Fruit fly (Drosophila melanogaster) whole organism, embryonic: Measurements from ENCODE around the gene cno.

Experiments used
- ATbp ChIP-seq: fragments of 200-800 bp; sonication (Bioruptor generic); optimal IDR thresholded peaks from 2 replicates; lab custom pipeline; 2017; ENCODE audit warnings: missing biosample characterization, mild to moderate bottlenecking, missing genetic modification characterization, missing genetic modification reagents
- Aef1 ChIP-seq: fragments of 200-800 bp; sonication (Bioruptor generic); IDR thresholded peaks from 3 replicates; pipeline ENCODE4 v1.3.6; 2022; ENCODE audit warnings: missing biosample characterization, missing genetic modification characterization
- Atf3 ChIP-seq: fragments of 200-800 bp; sonication (Bioruptor generic); optimal IDR thresholded peaks from 3 replicates; lab custom pipeline; 2016; ENCODE audit warnings: missing biosample characterization, missing genetic modification characterization
- Bteb2 ChIP-seq: fragments of 200-800 bp; sonication (Bioruptor generic); optimal IDR thresholded peaks from 2 replicates; lab custom pipeline; 2016; ENCODE audit warnings: missing biosample characterization, missing genetic modification characterization
- CG10267 ChIP-seq: fragments of 200-800 bp; sonication (Bioruptor generic); optimal IDR thresholded peaks from 2 replicates; lab custom pipeline; 2018; ENCODE audit warnings: missing biosample characterization, mild to moderate bottlenecking, missing genetic modification characterization, moderate library complexity
- CG10431 ChIP-seq: fragments of 200-800 bp; sonication (Bioruptor generic); optimal IDR thresholded peaks from 3 replicates; lab custom pipeline; 2018; ENCODE audit warnings: missing biosample characterization, mild to moderate bottlenecking, missing genetic modification characterization
- CG11085 ChIP-seq: fragments of 200-800 bp; sonication (Bioruptor generic); IDR thresholded peaks from 2 replicates; pipeline ENCODE4 v1.3.6; 2022; ENCODE audit warnings: missing biosample characterization, missing genetic modification characterization
- CG12104 ChIP-seq: fragments of 200-800 bp; sonication (Bioruptor generic); optimal IDR thresholded peaks from 3 replicates; lab custom pipeline; 2016; ENCODE audit warnings: missing biosample characterization, missing genetic modification characterization
- CG13894 ChIP-seq: fragments of 200-800 bp; sonication (Bioruptor generic); optimal IDR thresholded peaks from 3 replicates; lab custom pipeline; 2018; ENCODE audit warnings: missing biosample characterization, mild to moderate bottlenecking, missing genetic modification characterization, moderate library complexity
- CG14014 ChIP-seq: fragments of 200-800 bp; sonication (Bioruptor generic); IDR thresholded peaks from 2 replicates; pipeline ENCODE4 v1.3.6; 2022; ENCODE audit warnings: missing biosample characterization, missing genetic modification characterization
- CG15479 ChIP-seq: fragments of 200-800 bp; sonication (Bioruptor generic); optimal IDR thresholded peaks from 3 replicates; lab custom pipeline; 2019; ENCODE audit warnings: missing biosample characterization, mild to moderate bottlenecking, missing genetic modification characterization, moderate library complexity
- CG1647 ChIP-seq: fragments of 200-800 bp; sonication (Bioruptor generic); optimal IDR thresholded peaks from 3 replicates; lab custom pipeline; 2016; ENCODE audit warnings: missing biosample characterization, missing genetic modification characterization
- CG17612 ChIP-seq: fragments of 200-800 bp; sonication (Bioruptor generic); IDR thresholded peaks from 2 replicates; pipeline ENCODE4 v1.3.6; 2022; ENCODE audit warnings: missing biosample characterization, missing genetic modification characterization
- CG18476 ChIP-seq: fragments of 200-800 bp; sonication (Bioruptor generic); optimal IDR thresholded peaks from 2 replicates; lab custom pipeline; 2016; ENCODE audit warnings: missing biosample characterization, mild to moderate bottlenecking, missing genetic modification characterization
- CG18619 ChIP-seq: fragments of 200-800 bp; sonication (Bioruptor generic); optimal IDR thresholded peaks from 3 replicates; lab custom pipeline; 2017; ENCODE audit warnings: missing biosample characterization, mild to moderate bottlenecking, missing genetic modification characterization
- CG2129 ChIP-seq: fragments of 200-800 bp; sonication (Bioruptor generic); IDR thresholded peaks from 2 replicates; pipeline ENCODE4 v1.3.6; 2022; ENCODE audit warnings: missing biosample characterization, missing genetic modification characterization; ENCODE audit not compliant: partially characterized antibody
- CG32532 ChIP-seq: fragments of 200-800 bp; sonication (Bioruptor generic); IDR thresholded peaks from 2 replicates; pipeline ENCODE4 v1.3.6; 2022; ENCODE audit warnings: missing biosample characterization, missing genetic modification characterization
- CG6683 ChIP-seq: fragments of 200-800 bp; sonication (Bioruptor generic); optimal IDR thresholded peaks from 2 replicates; lab custom pipeline; 2017; ENCODE audit warnings: missing biosample characterization, mild to moderate bottlenecking, missing genetic modification characterization, missing genetic modification reagents
- CG6791 ChIP-seq: fragments of 200-800 bp; sonication (Bioruptor generic); IDR thresholded peaks from 3 replicates; pipeline ENCODE4 v1.3.6; 2022; ENCODE audit warnings: missing biosample characterization, missing genetic modification characterization; ENCODE audit not compliant: partially characterized antibody
- CG7839 ChIP-seq: fragments of 200-800 bp; sonication (Bioruptor generic); optimal IDR thresholded peaks from 3 replicates; lab custom pipeline; 2018; ENCODE audit warnings: missing biosample characterization, mild to moderate bottlenecking, missing genetic modification characterization, moderate library complexity
- CG8765 ChIP-seq: fragments of 200-800 bp; sonication (Bioruptor generic); IDR thresholded peaks from 2 replicates; pipeline ENCODE4 v1.3.6; 2022; ENCODE audit warnings: missing biosample characterization, missing genetic modification characterization
- CG9215 ChIP-seq: fragments of 200-800 bp; sonication (Bioruptor generic); IDR thresholded peaks from 2 replicates; pipeline ENCODE4 v1.3.6; 2022; ENCODE audit warnings: missing biosample characterization, missing genetic modification characterization
- CG9727 ChIP-seq: fragments of 200-800 bp; sonication (Bioruptor generic); optimal IDR thresholded peaks from 3 replicates; lab custom pipeline; 2017; ENCODE audit warnings: missing biosample characterization, mild to moderate bottlenecking, missing genetic modification characterization
- Camta ChIP-seq: fragments of 200-800 bp; sonication (Bioruptor generic); optimal IDR thresholded peaks from 2 replicates; lab custom pipeline; 2016; ENCODE audit warnings: missing biosample characterization, missing genetic modification characterization
- Dp ChIP-seq: fragments of 200-800 bp; sonication (Bioruptor generic); optimal IDR thresholded peaks from 2 replicates; lab custom pipeline; 2018; ENCODE audit warnings: missing biosample characterization, mild to moderate bottlenecking, missing genetic modification characterization, moderate library complexity
- Drgx ChIP-seq: fragments of 200-800 bp; sonication (Bioruptor generic); IDR thresholded peaks from 2 replicates; pipeline ENCODE4 v1.3.6; 2022; ENCODE audit warnings: missing biosample characterization, missing genetic modification characterization
- Gug ChIP-seq: fragments of 200-800 bp; sonication (Bioruptor generic); IDR thresholded peaks from 4 replicates; pipeline ENCODE4 v1.3.6; 2022; ENCODE audit warnings: missing biosample characterization, missing genetic modification characterization
- HHEX ChIP-seq: fragments of 200-800 bp; sonication (Bioruptor generic); optimal IDR thresholded peaks from 3 replicates; lab custom pipeline; 2017; ENCODE audit warnings: missing biosample characterization, mild to moderate bottlenecking, missing genetic modification characterization, missing genetic modification reagents
- HLH54F ChIP-seq: fragments of 200-800 bp; sonication (Bioruptor generic); optimal IDR thresholded peaks from 3 replicates; lab custom pipeline; 2016; ENCODE audit warnings: missing biosample characterization, missing genetic modification characterization
- MTF-1 ChIP-seq: fragments of 200-800 bp; sonication (Bioruptor generic); optimal IDR thresholded peaks from 2 replicates; lab custom pipeline; 2018; ENCODE audit warnings: missing biosample characterization, mild to moderate bottlenecking, missing genetic modification characterization, borderline replicate concordance
- Med ChIP-seq: fragments of 200-800 bp; sonication (Bioruptor generic); peaks from one replicate; lab custom pipeline; 2016; ENCODE audit warnings: missing biosample characterization, missing genetic modification characterization, mild to moderate bottlenecking, inconsistent platforms, moderate library complexity
- Nf-YC ChIP-seq: fragments of 200-800 bp; optimal IDR thresholded peaks from 3 replicates; lab custom pipeline; 2019; ENCODE audit warnings: missing biosample characterization, mild to moderate bottlenecking, missing genetic modification characterization, moderate library complexity
- Oaz ChIP-seq: fragments of 200-800 bp; sonication (Bioruptor generic); IDR thresholded peaks from 2 replicates; pipeline ENCODE4 v1.3.6; 2022; ENCODE audit warnings: missing biosample characterization, missing genetic modification characterization
- Optix ChIP-seq: fragments of 200-800 bp; sonication (Bioruptor generic); IDR thresholded peaks from 3 replicates; pipeline ENCODE4 v1.3.6; 2022; ENCODE audit warnings: missing biosample characterization, missing genetic modification characterization
- Vsx1 ChIP-seq: fragments of 200-800 bp; sonication (Bioruptor generic); optimal IDR thresholded peaks from 2 replicates; lab custom pipeline; 2017; ENCODE audit warnings: missing biosample characterization, mild to moderate bottlenecking, missing genetic modification characterization, missing genetic modification reagents
- caup ChIP-seq: fragments of 200-800 bp; sonication (Bioruptor generic); optimal IDR thresholded peaks from 3 replicates; lab custom pipeline; 2017; ENCODE audit warnings: missing biosample characterization, mild to moderate bottlenecking, missing genetic modification characterization, moderate library complexity; ENCODE audit not compliant: severe bottlenecking
- fd64A ChIP-seq: fragments of 200-800 bp; sonication (Bioruptor generic); optimal IDR thresholded peaks from 3 replicates; lab custom pipeline; 2018; ENCODE audit warnings: missing biosample characterization, mild to moderate bottlenecking, missing genetic modification characterization
- grn ChIP-seq: fragments of 200-800 bp; sonication (Bioruptor generic); optimal IDR thresholded peaks from 3 replicates; lab custom pipeline; 2017; ENCODE audit warnings: missing biosample characterization, missing genetic modification characterization
- luna ChIP-seq: fragments of 200-800 bp; sonication (Bioruptor generic); optimal IDR thresholded peaks from 2 replicates; lab custom pipeline; 2016; ENCODE audit warnings: missing biosample characterization, missing genetic modification characterization
- nerfin-2 ChIP-seq: fragments of 200-800 bp; sonication (Bioruptor generic); IDR thresholded peaks from 2 replicates; pipeline ENCODE4 v1.3.6; 2022; ENCODE audit warnings: missing biosample characterization, missing genetic modification characterization; ENCODE audit not compliant: partially characterized antibody
- org-1 ChIP-seq: fragments of 200-800 bp; sonication (Bioruptor generic); optimal IDR thresholded peaks from 2 replicates; lab custom pipeline; 2017; ENCODE audit warnings: missing biosample characterization, missing genetic modification characterization
- pfk ChIP-seq: fragments of 200-800 bp; sonication (Bioruptor generic); optimal IDR thresholded peaks from 2 replicates; lab custom pipeline; 2018; ENCODE audit warnings: missing biosample characterization, mild to moderate bottlenecking, missing genetic modification characterization, moderate library complexity
- prd ChIP-seq, 3 experiments: fragments of >200 bp in 2 of 3; fragments of 200-800 bp in 1 of 3; sonication (Bioruptor generic) in 1 of 3; optimal IDR thresholded peaks in 2 of 3; IDR thresholded peaks in 1 of 3; 2 replicates in 2 of 3; 3 replicates in 1 of 3; pipeline versions ENCODE4 v1.3.6 to Lab custom; 2017 to 2022; ENCODE audit warnings: missing biosample characterization in 1 of 3, missing genetic modification characterization in 1 of 3
- pros ChIP-seq: fragments of 200-800 bp; sonication (Bioruptor generic); optimal IDR thresholded peaks from 3 replicates; lab custom pipeline; 2019; ENCODE audit warnings: missing biosample characterization, mild to moderate bottlenecking, missing genetic modification characterization, moderate library complexity
- so ChIP-seq: fragments of 200-800 bp; sonication (Bioruptor generic); IDR thresholded peaks from 3 replicates; pipeline ENCODE4 v1.3.6; 2022; ENCODE audit warnings: missing biosample characterization, missing genetic modification characterization
- tna ChIP-seq: fragments of 200-800 bp; sonication (Bioruptor generic); IDR thresholded peaks from 2 replicates; pipeline ENCODE4 v1.3.6; 2022; ENCODE audit warnings: missing biosample characterization, missing genetic modification characterization; ENCODE audit not compliant: partially characterized antibody
- ttk ChIP-seq: fragments of 200-800 bp; sonication (Bioruptor generic); IDR thresholded peaks from 2 replicates; pipeline ENCODE4 v2.1.2; 2022; ENCODE audit warnings: missing biosample characterization, missing genetic modification characterization
- vvl ChIP-seq: fragments of 200-800 bp; sonication (Bioruptor generic); IDR thresholded peaks from 2 replicates; pipeline ENCODE4 v1.3.6; 2022; ENCODE audit warnings: missing biosample characterization, missing genetic modification characterization
- yki ChIP-seq: fragments of >200 bp; optimal IDR thresholded peaks from 3 replicates; lab custom pipeline; 2018

Gene cno

DNA sequence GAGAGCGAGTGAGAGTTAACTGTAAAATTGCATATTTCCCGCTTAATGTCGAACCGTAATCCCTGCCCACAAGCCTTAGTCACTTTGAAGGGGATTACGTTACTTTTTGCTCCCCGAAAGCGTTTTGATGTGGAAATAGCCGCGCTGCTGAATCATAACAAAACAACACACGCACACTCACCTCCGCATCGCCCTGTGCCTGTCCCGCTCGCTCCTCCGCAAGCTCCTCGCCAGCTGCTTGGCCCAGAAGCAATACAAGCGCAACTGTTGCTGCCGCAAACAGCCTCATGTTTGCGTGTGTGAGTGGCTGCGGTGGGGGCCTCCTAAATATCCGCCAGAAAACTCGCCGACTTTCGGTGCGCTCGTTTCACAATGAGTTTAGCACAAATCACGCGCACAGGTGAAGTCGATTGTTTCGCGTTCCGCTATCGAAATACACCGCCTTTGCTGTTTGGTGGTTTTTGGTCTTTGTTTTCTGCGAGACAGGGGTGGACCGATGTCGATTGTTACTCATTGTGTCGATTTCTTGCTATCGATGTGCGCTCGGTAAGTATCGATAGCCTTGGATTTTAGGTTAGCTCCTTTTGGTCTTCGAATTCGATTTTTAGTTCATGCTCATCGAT is 34.1 kb upstream of the cno start, which contains the start of gene CtsF (continued):
- TF ChIP-seq fd64A (no peak), CG1647 (GFP tag; lab: Kevin White, UChicago) (no peak), so (GFP tag; lab: Robert Waterston, UW) (no peak; the same call in 2 of the 3 replicates), CG2129 (GFP tag; lab: Robert Waterston, UW) (peak; percentile 93), ttk (no peak), CG8765 (GFP tag; lab: Robert Waterston, UW) (no peak), CG32532 (GFP tag; lab: Robert Waterston, UW) (peak; percentile 34; the same call in 1 of the 2 replicates), pfk (GFP tag; lab: Kevin White, UChicago) (no peak), CG6683 (GFP tag; lab: Kevin White, UChicago) (peak; percentile 15), HLH54F (GFP tag; lab: Kevin White, UChicago) (peak; percentile 13), CG6791 (GFP tag; lab: Robert Waterston, UW) (peak; percentile 100), CG14014 (GFP tag; lab: Robert Waterston, UW) (no peak), CG18476 (no peak), Aef1 (GFP tag; lab: Robert Waterston, UW) (no peak), MTF-1 (no peak), Camta (peak; percentile 26), CG15479 (peak; percentile 39), Gug (GFP tag; lab: Robert Waterston, UW) (no peak; the same call in 3 of the 4 replicates), CG9727 (GFP tag; lab: Kevin White, UChicago) (no peak), ATbp (GFP tag; lab: Kevin White, UChicago) (no peak), CG10267 (tag; lab: Kevin White, UChicago) (peak; percentile 65), Vsx1 (GFP tag; lab: Kevin White, UChicago) (no peak), Oaz (GFP tag; lab: Robert Waterston, UW) (no peak), CG18619 (GFP tag; lab: Kevin White, UChicago) (no peak), prd (optimal IDR thresholded peaks at IDR 0.05; lab: Kevin White, UChicago) (no peak), prd (GFP tag; IDR thresholded peaks at IDR 0.05; lab: Robert Waterston, UW) (no peak), Med (peak; percentile 88), yki (lab: Kevin White, UChicago) (no peak), CG17612 (no peak), Optix (GFP tag; lab: Robert Waterston, UW) (no peak), CG13894 (peak; percentile 64), Nf-YC (peak; percentile 49), tna (GFP tag; lab: Robert Waterston, UW) (peak; percentile 100), Dp (peak; percentile 92), HHEX (no peak), luna (GFP tag; lab: Kevin White, UChicago) (no peak), pros (peak; percentile 22), Drgx (GFP tag; lab: Robert Waterston, UW) (no peak), vvl (0 out of 2 replicates have a peak, but pooled peaks have one; percentile 45), CG11085 (no peak), CG9215 (GFP tag; lab: Robert Waterston, UW) (no peak), org-1 (GFP tag; lab: Kevin White, UChicago) (no peak), grn (GFP tag; lab: Kevin White, UChicago) (no peak), caup (peak; percentile 15), CG10431 (GFP tag; lab: Kevin White, UChicago) (no peak), nerfin-2 (GFP tag; lab: Robert Waterston, UW) (peak; percentile 100), CG12104 (no peak), CG7839 (tag; lab: Kevin White, UChicago) (no peak), Bteb2 (no peak), Atf3 (no peak)
